Worm (Caenorhabditis elegans) whole organism, midembryonic: Measurements from ENCODE around the gene npp-24.

ENCODE experiments used
- cog-1 ChIP-seq: sonication (generic microtip); optimal IDR thresholded peaks from 2 replicates; lab custom pipeline; 2016; ENCODE audit warnings: missing genetic modification characterization, missing compliant biosample characterization
- flt-1 ChIP-seq: fragments of 200-800 bp; sonication (Bioruptor generic); IDR thresholded peaks from 2 replicates; pipeline ENCODE4 v1.3.6; 2022; ENCODE audit warnings: missing genetic modification characterization, missing compliant biosample characterization
- ref-1 ChIP-seq: fragments of 200-800 bp; sonication (Bioruptor generic); conservative IDR thresholded peaks from 2 replicates; pipeline ENCODE4 v1.3.6; 2022; ENCODE audit warnings: missing genetic modification reagents, missing genetic modification characterization, missing compliant biosample characterization
- ztf-29 ChIP-seq: fragments of 200-800 bp; sonication (Bioruptor generic); IDR thresholded peaks from 2 replicates; pipeline ENCODE4 v1.3.6; 2022; ENCODE audit warnings: missing genetic modification reagents, missing genetic modification characterization, missing compliant biosample characterization

- TF ChIP-seq flt-1 (no peak), ztf-29 (GFP tag; lab: Robert Waterston, UW) (no peak), cog-1 (no peak), ref-1 (GFP tag; lab: Robert Waterston, UW) (no peak)
Observed at ce11 chrII:5537524-5537923, 31.9 kb downstream of the npp-24 start, which contains the start of gene C17C3.11.
